Fruit fly (Drosophila melanogaster) whole organism, embryonic: Measurements from ENCODE around the gene Sym.

ENCODE experiments used
- Adf1 ChIP-seq: fragments of 200-800 bp; sonication (Bioruptor generic); IDR thresholded peaks from 2 replicates; pipeline ENCODE4 v1.3.6; 2022; ENCODE audit warnings: missing biosample characterization, missing genetic modification characterization
- CG11085 ChIP-seq: fragments of 200-800 bp; sonication (Bioruptor generic); IDR thresholded peaks from 2 replicates; pipeline ENCODE4 v1.3.6; 2022; ENCODE audit warnings: missing biosample characterization, missing genetic modification characterization
- CG11696 ChIP-seq: fragments of 200-800 bp; sonication (Bioruptor generic); IDR thresholded peaks from 2 replicates; pipeline ENCODE4 v1.3.6; 2022; ENCODE audit warnings: missing biosample characterization, missing genetic modification characterization
- CG12155 ChIP-seq: fragments of 200-800 bp; sonication (Bioruptor generic); optimal IDR thresholded peaks from 3 replicates; lab custom pipeline; 2016; ENCODE audit warnings: missing biosample characterization, missing genetic modification characterization
- CG13123 ChIP-seq: fragments of 200-800 bp; sonication (Bioruptor generic); optimal IDR thresholded peaks from 2 replicates; lab custom pipeline; 2016; ENCODE audit warnings: missing biosample characterization, missing genetic modification characterization
- CG1529 ChIP-seq: fragments of 200-800 bp; sonication (Bioruptor generic); optimal IDR thresholded peaks from 3 replicates; lab custom pipeline; 2018; ENCODE audit warnings: missing biosample characterization, missing genetic modification characterization
- CG15696 ChIP-seq: fragments of 200-800 bp; sonication (Bioruptor generic); optimal IDR thresholded peaks from 2 replicates; lab custom pipeline; 2019; ENCODE audit warnings: missing biosample characterization, mild to moderate bottlenecking, missing genetic modification characterization, moderate library complexity
- CG1603 ChIP-seq: fragments of 200-800 bp; sonication (Bioruptor generic); optimal IDR thresholded peaks from 2 replicates; lab custom pipeline; 2019; ENCODE audit warnings: missing biosample characterization, mild to moderate bottlenecking, missing genetic modification characterization, moderate library complexity
- CG2202 ChIP-seq: fragments of 200-800 bp; sonication (Bioruptor generic); optimal IDR thresholded peaks from 2 replicates; lab custom pipeline; 2018; ENCODE audit warnings: missing biosample characterization, mild to moderate bottlenecking, missing genetic modification characterization
- CG4282 ChIP-seq: fragments of 200-800 bp; sonication (Bioruptor generic); optimal IDR thresholded peaks from 2 replicates; lab custom pipeline; 2016; ENCODE audit warnings: missing biosample characterization, missing genetic modification characterization
- CG6254 ChIP-seq: fragments of 200-800 bp; sonication (Bioruptor generic); optimal IDR thresholded peaks from 3 replicates; lab custom pipeline; 2017; ENCODE audit warnings: mild to moderate bottlenecking, missing biosample characterization, missing genetic modification reagents, missing genetic modification characterization
- CG6689 ChIP-seq: fragments of 200-800 bp; sonication (Bioruptor generic); IDR thresholded peaks from 2 replicates; pipeline ENCODE4 v1.3.6; 2022; ENCODE audit warnings: missing biosample characterization, missing genetic modification characterization
- CG8281 ChIP-seq: fragments of 200-800 bp; sonication (Bioruptor generic); optimal IDR thresholded peaks from 2 replicates; lab custom pipeline; 2018; ENCODE audit warnings: missing biosample characterization, mild to moderate bottlenecking, missing genetic modification characterization, moderate library complexity
- Dad ChIP-seq: fragments of 200-800 bp; sonication (Bioruptor generic); optimal IDR thresholded peaks from 3 replicates; lab custom pipeline; 2016; ENCODE audit warnings: missing biosample characterization, missing genetic modification characterization
- Dll ChIP-seq: fragments of 200-800 bp; sonication (Bioruptor generic); IDR thresholded peaks from 4 replicates; pipeline ENCODE4 v1.3.6; 2022; ENCODE audit warnings: missing biosample characterization, missing genetic modification characterization; ENCODE audit not compliant: partially characterized antibody
- E2f2 ChIP-seq: fragments of 200-800 bp; sonication (Bioruptor generic); IDR thresholded peaks from 2 replicates; pipeline ENCODE4 v1.3.6; 2022; ENCODE audit warnings: missing biosample characterization, missing genetic modification characterization
- HLH54F ChIP-seq: fragments of 200-800 bp; sonication (Bioruptor generic); optimal IDR thresholded peaks from 3 replicates; lab custom pipeline; 2016; ENCODE audit warnings: missing biosample characterization, missing genetic modification characterization
- Hr51 ChIP-seq, 2 experiments: fragments of 200-800 bp; sonication (Bioruptor generic); optimal IDR thresholded peaks; 2 replicates in 1 of 2; 3 replicates in 1 of 2; lab custom pipeline; 2016 to 2018; ENCODE audit warnings: missing biosample characterization in 2 of 2, missing genetic modification characterization in 2 of 2, mild to moderate bottlenecking in 1 of 2, moderate library complexity in 1 of 2
- Jarid2 ChIP-seq: fragments of 200-800 bp; sonication (Bioruptor generic); optimal IDR thresholded peaks from 3 replicates; lab custom pipeline; 2017; ENCODE audit warnings: mild to moderate bottlenecking, missing biosample characterization, missing genetic modification reagents, missing genetic modification characterization
- MTF-1 ChIP-seq: fragments of 200-800 bp; sonication (Bioruptor generic); optimal IDR thresholded peaks from 2 replicates; lab custom pipeline; 2018; ENCODE audit warnings: missing biosample characterization, mild to moderate bottlenecking, missing genetic modification characterization, borderline replicate concordance
- Nf-YB ChIP-seq: fragments of 200-800 bp; sonication (Bioruptor generic); optimal IDR thresholded peaks from 3 replicates; lab custom pipeline; 2019; ENCODE audit warnings: missing biosample characterization, mild to moderate bottlenecking, missing genetic modification characterization, moderate library complexity
- NfI ChIP-seq: fragments of 200-800 bp; sonication (Bioruptor generic); optimal IDR thresholded peaks from 3 replicates; lab custom pipeline; 2018; ENCODE audit warnings: missing biosample characterization, mild to moderate bottlenecking, missing genetic modification characterization, moderate library complexity
- Vsx1 ChIP-seq: fragments of 200-800 bp; sonication (Bioruptor generic); optimal IDR thresholded peaks from 2 replicates; lab custom pipeline; 2017; ENCODE audit warnings: missing biosample characterization, mild to moderate bottlenecking, missing genetic modification characterization, missing genetic modification reagents
- ara ChIP-seq: fragments of 200-800 bp; sonication (Bioruptor generic); IDR thresholded peaks from 2 replicates; pipeline ENCODE4 v1.3.6; 2022; ENCODE audit warnings: missing biosample characterization, missing genetic modification characterization
- az2 ChIP-seq: fragments of 200-800 bp; sonication (Bioruptor generic); optimal IDR thresholded peaks from 3 replicates; lab custom pipeline; 2016; ENCODE audit warnings: missing biosample characterization, missing genetic modification characterization
- br ChIP-seq: fragments of >200 bp; optimal IDR thresholded peaks from 2 replicates; lab custom pipeline; 2017
- cad ChIP-seq: fragments of >200 bp; optimal IDR thresholded peaks from 2 replicates; lab custom pipeline; 2017; ENCODE audit warnings: missing biosample characterization, missing genetic modification characterization
- dan ChIP-seq: fragments of 200-800 bp; sonication (Bioruptor generic); IDR thresholded peaks from 2 replicates; pipeline ENCODE4 v1.3.6; 2022; ENCODE audit warnings: missing biosample characterization, missing genetic modification characterization
- dati ChIP-seq: fragments of 200-800 bp; sonication (Bioruptor generic); IDR thresholded peaks from 2 replicates; pipeline ENCODE4 v1.3.6; 2022; ENCODE audit warnings: missing biosample characterization, missing genetic modification characterization
- disco-r ChIP-seq: fragments of 200-800 bp; sonication (Bioruptor generic); optimal IDR thresholded peaks from 2 replicates; lab custom pipeline; 2016; ENCODE audit warnings: missing biosample characterization, missing genetic modification characterization
- dm ChIP-seq: fragments of 200-800 bp; sonication (Bioruptor generic); optimal IDR thresholded peaks from 3 replicates; lab custom pipeline; 2016; ENCODE audit warnings: missing biosample characterization, missing genetic modification characterization
- dmrt11E ChIP-seq: fragments of 200-800 bp; sonication (Bioruptor generic); optimal IDR thresholded peaks from 3 replicates; lab custom pipeline; 2018; ENCODE audit warnings: missing biosample characterization, mild to moderate bottlenecking, missing genetic modification characterization, moderate library complexity
- grau ChIP-seq: fragments of 200-800 bp; optimal IDR thresholded peaks from 3 replicates; lab custom pipeline; 2019; ENCODE audit warnings: missing biosample characterization, mild to moderate bottlenecking, missing genetic modification characterization, moderate library complexity
- knrl ChIP-seq: fragments of 200-800 bp; sonication (Bioruptor generic); IDR thresholded peaks from 3 replicates; pipeline ENCODE4 v1.3.6; 2022; ENCODE audit warnings: missing biosample characterization, missing genetic modification characterization; ENCODE audit not compliant: partially characterized antibody
- lmd ChIP-seq: fragments of 200-800 bp; sonication (Bioruptor generic); IDR thresholded peaks from 2 replicates; pipeline ENCODE4 v1.3.6; 2022; ENCODE audit warnings: missing biosample characterization, missing genetic modification characterization
- lov ChIP-seq, 2 experiments: fragments of 200-800 bp in 1 of 2; fragments of >200 bp in 1 of 2; sonication (Bioruptor generic) in 1 of 2; IDR thresholded peaks in 1 of 2; optimal IDR thresholded peaks in 1 of 2; 2 replicates in 1 of 2; 3 replicates in 1 of 2; pipeline versions ENCODE4 v1.3.6 to Lab custom; 2017 to 2022; ENCODE audit warnings: missing biosample characterization in 1 of 2, missing genetic modification characterization in 1 of 2
- nom ChIP-seq: fragments of 200-800 bp; sonication (Bioruptor generic); optimal IDR thresholded peaks from 2 replicates; lab custom pipeline; 2017; ENCODE audit warnings: missing biosample characterization, missing genetic modification characterization, mild to moderate bottlenecking, moderate library complexity, missing genetic modification reagents
- pan ChIP-seq, 4 experiments: fragments of >200 bp in 3 of 4; fragments of 200-800 bp in 1 of 4; sonication (Bioruptor generic) in 1 of 4; optimal IDR thresholded peaks in 3 of 4; IDR thresholded peaks in 1 of 4; 2 replicates each; pipeline versions ENCODE4 v1.3.6 to Lab custom; 2017 to 2022; ENCODE audit warnings: missing biosample characterization in 2 of 4, missing genetic modification characterization in 2 of 4, mixed read lengths in 1 of 4
- peb ChIP-seq: fragments of 200-800 bp; sonication (Bioruptor generic); IDR thresholded peaks from 2 replicates; pipeline ENCODE4 v1.3.6; 2022; ENCODE audit warnings: missing biosample characterization, missing genetic modification characterization
- sisA ChIP-seq: fragments of 200-800 bp; sonication (Bioruptor generic); IDR thresholded peaks from 2 replicates; pipeline ENCODE4 v1.3.6; 2022; ENCODE audit warnings: missing biosample characterization, missing genetic modification characterization
- so ChIP-seq: fragments of 200-800 bp; sonication (Bioruptor generic); IDR thresholded peaks from 3 replicates; pipeline ENCODE4 v1.3.6; 2022; ENCODE audit warnings: missing biosample characterization, missing genetic modification characterization
- ssp ChIP-seq: fragments of 200-800 bp; sonication (Bioruptor generic); IDR thresholded peaks from 2 replicates; pipeline ENCODE4 v1.3.6; 2022; ENCODE audit warnings: missing biosample characterization, missing genetic modification characterization
- stwl ChIP-seq: fragments of 200-800 bp; sonication (Bioruptor generic); optimal IDR thresholded peaks from 3 replicates; lab custom pipeline; 2018; ENCODE audit warnings: missing biosample characterization, mild to moderate bottlenecking, missing genetic modification characterization, moderate library complexity
- tll ChIP-seq, 2 experiments: fragments of 200-800 bp in 1 of 2; fragments of >200 bp in 1 of 2; sonication (Bioruptor generic) in 1 of 2; optimal IDR thresholded peaks; 2 replicates each; lab custom pipeline; 2017 to 2019; ENCODE audit warnings: missing biosample characterization in 2 of 2, missing genetic modification characterization in 2 of 2, mild to moderate bottlenecking in 1 of 2, moderate library complexity in 1 of 2
- trem ChIP-seq: fragments of 200-800 bp; optimal IDR thresholded peaks from 3 replicates; lab custom pipeline; 2019; ENCODE audit warnings: missing biosample characterization, mild to moderate bottlenecking, missing genetic modification characterization, moderate library complexity
- usp ChIP-seq: fragments of >200 bp; optimal IDR thresholded peaks from 2 replicates; lab custom pipeline; 2017; ENCODE audit warnings: missing biosample characterization, missing genetic modification characterization
- vnd ChIP-seq: fragments of 200-800 bp; sonication (Bioruptor generic); IDR thresholded peaks from 3 replicates; pipeline ENCODE4 v1.3.6; 2022; ENCODE audit warnings: missing biosample characterization, missing genetic modification characterization; ENCODE audit not compliant: partially characterized antibody

Gene Sym

DNA sequence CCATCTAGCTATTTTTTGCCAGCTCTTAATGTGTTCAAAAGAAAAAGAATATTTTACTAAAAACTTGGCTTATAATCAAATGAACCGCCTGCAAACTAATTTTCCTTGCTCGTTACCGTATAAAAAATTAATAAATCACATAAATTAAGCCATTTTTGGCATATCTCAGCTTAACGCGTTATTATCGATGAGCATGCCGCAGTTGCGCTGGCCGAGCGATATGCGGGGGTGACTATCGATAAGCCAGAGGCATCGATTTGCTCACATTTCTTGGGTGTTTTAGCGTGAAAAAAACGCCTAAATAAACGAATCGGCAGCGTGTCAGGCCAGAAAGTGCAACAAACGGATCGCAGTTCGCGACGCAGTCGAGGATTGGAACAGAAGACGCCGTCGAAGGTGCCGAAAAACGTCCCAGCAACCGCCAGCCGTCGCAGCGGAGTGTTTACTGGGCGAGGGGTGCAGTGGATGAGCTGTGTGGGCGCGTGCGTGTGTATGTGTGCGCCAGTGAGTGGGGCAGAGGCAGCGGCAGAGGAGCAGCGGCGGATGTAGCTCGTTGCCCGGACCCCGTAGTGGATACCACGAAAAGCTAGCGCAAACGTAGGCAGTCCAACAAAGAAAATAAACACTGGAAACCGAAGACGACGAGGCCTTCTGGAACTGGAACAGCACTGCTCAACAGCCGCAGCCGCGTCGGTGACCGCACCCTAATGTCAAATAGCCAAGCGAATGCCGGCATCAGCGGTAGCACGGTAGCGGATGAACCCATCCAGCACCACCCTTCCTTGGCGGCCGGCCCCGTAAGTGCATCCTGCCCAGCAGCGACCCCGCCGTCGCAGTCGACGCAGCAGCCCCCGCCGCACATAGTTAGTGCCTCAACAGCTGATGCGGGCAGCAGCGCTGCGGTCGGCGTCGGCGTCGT, at the start of gene Sym, which contains the start of gene Madm (continued):
- TF ChIP-seq CG8281 (tag; lab: Kevin White, UChicago): no peak
- no peak for TF ChIP-seq dan (GFP tag; lab: Robert Waterston, UW)
- TF ChIP-seq dati: no peak
- TF ChIP-seq dm (GFP tag; lab: Kevin White, UChicago): peak; percentile 56
- TF ChIP-seq CG15696 (tag; lab: Kevin White, UChicago): no peak
- TF ChIP-seq CG1529: no peak
- TF ChIP-seq Adf1 (GFP tag; lab: Robert Waterston, UW): peak; percentile 96
- TF ChIP-seq sisA (GFP tag; lab: Robert Waterston, UW): 0 out of 2 replicates have a peak, but pooled peaks have one; percentile 30
- TF ChIP-seq nom (GFP tag; lab: Kevin White, UChicago): no peak
- TF ChIP-seq E2f2 (GFP tag; lab: Robert Waterston, UW): peak; percentile 44; the same call in 1 of the 2 replicates
- TF ChIP-seq CG11696 (GFP tag; lab: Robert Waterston, UW): no peak
- no peak for TF ChIP-seq disco-r
- TF ChIP-seq Hr51 (GFP tag; optimal IDR thresholded peaks at IDR 0.05; lab: Kevin White, UChicago): peak in 1 of 2 experiments; percentile 50
- no peak for TF ChIP-seq usp (GFP tag; lab: Kevin White, UChicago)
- no peak for TF ChIP-seq CG6689 (GFP tag; lab: Robert Waterston, UW)
- peak; percentile 88 for TF ChIP-seq Dll (GFP tag; lab: Robert Waterston, UW)
- no peak for TF ChIP-seq CG1603 (tag; lab: Kevin White, UChicago)
- no peak for TF ChIP-seq ara (GFP tag; lab: Robert Waterston, UW)
- TF ChIP-seq br (lab: Kevin White, UChicago): no peak
- TF ChIP-seq stwl (tag; lab: Kevin White, UChicago): peak; percentile 51
- no peak for TF ChIP-seq CG13123
- TF ChIP-seq lov (optimal IDR thresholded peaks at IDR 0.05; lab: Kevin White, UChicago): no peak
- TF ChIP-seq lov (GFP tag; IDR thresholded peaks at IDR 0.05; lab: Robert Waterston, UW): 0 out of 3 replicates have a peak, but pooled peaks have one; percentile 51
- peak in 1 of 2 experiments; percentile 39 for TF ChIP-seq tll (GFP tag; optimal IDR thresholded peaks at IDR 0.05; lab: Kevin White, UChicago)
- peak; percentile 91 for TF ChIP-seq knrl
- no peak for TF ChIP-seq az2 (GFP tag; lab: Kevin White, UChicago)
- TF ChIP-seq grau (tag; lab: Kevin White, UChicago): peak; percentile 52
- no peak for TF ChIP-seq pan (optimal IDR thresholded peaks at IDR 0.05; lab: Kevin White, UChicago)
- no peak for TF ChIP-seq pan (GFP tag; optimal IDR thresholded peaks at IDR 0.05 in 1 of 2, IDR thresholded peaks at IDR 0.05 in 1 of 2)
- peak; percentile 69 for TF ChIP-seq HLH54F (GFP tag; lab: Kevin White, UChicago)
- TF ChIP-seq trem (tag; lab: Kevin White, UChicago): peak; percentile 79
- no peak for TF ChIP-seq CG2202
- peak; percentile 60; the same call in 1 of the 2 replicates for TF ChIP-seq ssp (GFP tag; lab: Robert Waterston, UW)
- no peak for TF ChIP-seq MTF-1 (GFP tag; lab: Kevin White, UChicago)
- no peak for TF ChIP-seq Jarid2
- no peak for TF ChIP-seq peb
- peak; percentile 13 for TF ChIP-seq Dad (GFP tag; lab: Kevin White, UChicago)
- no peak for TF ChIP-seq Nf-YB (GFP tag; lab: Kevin White, UChicago)
- TF ChIP-seq CG11085 (GFP tag; lab: Robert Waterston, UW): no peak
- peak; percentile 16 for TF ChIP-seq CG12155
- TF ChIP-seq dmrt11E: peak; percentile 43
- TF ChIP-seq CG4282 (GFP tag; lab: Kevin White, UChicago): no peak
- TF ChIP-seq so (GFP tag; lab: Robert Waterston, UW): 0 out of 3 replicates have a peak, but pooled peaks have one; percentile 47
- TF ChIP-seq vnd (GFP tag; lab: Robert Waterston, UW): peak; percentile 84
- TF ChIP-seq CG6254 (GFP tag; lab: Kevin White, UChicago): no peak
- no peak for TF ChIP-seq cad (GFP tag; lab: Kevin White, UChicago)
- TF ChIP-seq lmd (GFP tag; lab: Robert Waterston, UW): peak; percentile 24; the same call in 1 of the 2 replicates
- TF ChIP-seq NfI (GFP tag; lab: Kevin White, UChicago): peak; percentile 5
- TF ChIP-seq Vsx1 (GFP tag; lab: Kevin White, UChicago): no peak
